Worm (Caenorhabditis elegans) whole organism, L3 larva: ENCODE data around the gene sri-46.

Experiments
- ceh-9 ChIP-seq: sonication (generic microtip); optimal IDR thresholded peaks from 2 replicates; lab custom pipeline; 2018; ENCODE audit warnings: missing biosample characterization, missing genetic modification characterization
- daf-12 ChIP-seq: fragments of 150-350 bp; optimal IDR thresholded peaks from 2 replicates; lab custom pipeline; 2014; ENCODE audit warnings: missing biosample characterization, missing genetic modification reagents, missing genetic modification characterization
- fkh-10 ChIP-seq: sonication (generic microtip); optimal IDR thresholded peaks from 2 replicates; lab custom pipeline; 2017; ENCODE audit warnings: missing biosample characterization, missing genetic modification reagents, missing genetic modification characterization
- lin-39 ChIP-seq: fragments of 150-350 bp; optimal IDR thresholded peaks from 2 replicates; lab custom pipeline; 2018; ENCODE audit warnings: missing biosample characterization, missing genetic modification reagents, missing genetic modification characterization
- mdl-1 ChIP-seq: fragments of 150-350 bp; optimal IDR thresholded peaks from 2 replicates; lab custom pipeline; 2014; ENCODE audit warnings: missing biosample characterization, missing genetic modification characterization
- nhr-25 ChIP-seq: sonication (generic microtip); optimal IDR thresholded peaks from 2 replicates; lab custom pipeline; 2017; ENCODE audit warnings: missing biosample characterization, missing genetic modification characterization
- pqm-1 ChIP-seq: fragments of 150-350 bp; optimal IDR thresholded peaks from 2 replicates; lab custom pipeline; 2017; ENCODE audit warnings: missing biosample characterization, missing genetic modification characterization, inconsistent platforms
- skn-1 ChIP-seq: fragments of 150-350 bp; optimal IDR thresholded peaks from 2 replicates; lab custom pipeline; 2014; ENCODE audit warnings: missing biosample characterization, missing genetic modification characterization

DNA sequence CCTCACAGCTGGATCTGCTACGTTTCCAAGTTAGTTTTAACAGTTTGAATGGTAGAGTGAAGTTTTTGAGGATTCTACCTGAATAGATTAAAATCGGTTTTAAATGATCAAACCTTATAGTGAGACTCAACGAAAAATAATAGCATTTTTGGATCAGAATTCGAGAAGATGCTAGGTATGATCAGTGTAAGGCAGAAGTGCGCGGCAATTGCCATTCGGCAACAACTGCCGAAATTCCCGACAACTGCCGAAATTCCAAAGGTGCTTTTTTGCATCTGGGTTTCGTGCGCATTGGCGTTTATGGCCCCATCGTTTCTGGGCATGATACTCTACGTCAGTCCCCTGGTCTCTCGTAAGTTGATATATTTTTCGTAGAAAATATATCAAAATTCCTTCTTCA lies 12.5 kb upstream of the sri-46 start, which contains the start of gene T02H6.6:
- no peak for TF ChIP-seq skn-1
- TF ChIP-seq daf-12 (tag; lab: Kevin White, UChicago) = no peak
- TF ChIP-seq mdl-1 (tag; lab: Kevin White, UChicago) = no peak
- no peak for TF ChIP-seq lin-39 (tag; lab: Kevin White, UChicago)
- TF ChIP-seq pqm-1 = no peak
- TF ChIP-seq fkh-10 = no peak
- no peak for TF ChIP-seq ceh-9 (tag; lab: Kevin White, UChicago)
- no peak for TF ChIP-seq nhr-25
